Fruit fly (Drosophila melanogaster) whole organism, embryonic: Measurements from ENCODE around the gene Ir94f.

ENCODE experiments used
- Atf6 ChIP-seq: fragments of 200-800 bp; sonication (Bioruptor generic); IDR thresholded peaks from 2 replicates; pipeline ENCODE4 v1.3.6; 2022; ENCODE audit warnings: missing biosample characterization, missing genetic modification characterization
- B-H1 ChIP-seq: fragments of 200-800 bp; sonication (Bioruptor generic); IDR thresholded peaks from 3 replicates; pipeline ENCODE4 v1.3.6; 2022; ENCODE audit warnings: missing biosample characterization, missing genetic modification characterization
- Bgb ChIP-seq: fragments of 200-800 bp; sonication (Bioruptor generic); IDR thresholded peaks from 2 replicates; pipeline ENCODE4 v1.3.6; 2022; ENCODE audit warnings: missing biosample characterization, missing genetic modification characterization; ENCODE audit not compliant: partially characterized antibody
- CG10274 ChIP-seq: fragments of 200-800 bp; sonication (Bioruptor generic); optimal IDR thresholded peaks from 3 replicates; lab custom pipeline; 2017; ENCODE audit warnings: missing biosample characterization, mild to moderate bottlenecking, missing genetic modification characterization
- CG10366 ChIP-seq: fragments of 200-800 bp; sonication (Bioruptor generic); IDR thresholded peaks from 2 replicates; pipeline ENCODE4 v1.3.6; 2022; ENCODE audit warnings: missing biosample characterization, missing genetic modification characterization
- CG10654 ChIP-seq: fragments of 200-800 bp; sonication (Bioruptor generic); optimal IDR thresholded peaks from 2 replicates; lab custom pipeline; 2016; ENCODE audit warnings: missing biosample characterization, missing genetic modification characterization
- CG11456 ChIP-seq: fragments of 200-800 bp; sonication (Bioruptor generic); IDR thresholded peaks from 3 replicates; pipeline ENCODE4 v1.3.6; 2022; ENCODE audit warnings: missing biosample characterization, missing genetic modification characterization
- CG12769 ChIP-seq: fragments of 200-800 bp; sonication (Bioruptor generic); optimal IDR thresholded peaks from 2 replicates; lab custom pipeline; 2019; ENCODE audit warnings: missing biosample characterization, mild to moderate bottlenecking, missing genetic modification characterization, moderate library complexity
- CG14050 ChIP-seq: fragments of 200-800 bp; sonication (Bioruptor generic); IDR thresholded peaks from 3 replicates; pipeline ENCODE4 v1.3.6; 2022; ENCODE audit warnings: missing biosample characterization, missing genetic modification characterization
- CG14860 ChIP-seq: fragments of 200-800 bp; sonication (Bioruptor generic); IDR thresholded peaks from 3 replicates; pipeline ENCODE4 v1.3.6; 2022; ENCODE audit warnings: missing biosample characterization, missing genetic modification characterization; ENCODE audit not compliant: partially characterized antibody
- CG1647 ChIP-seq: fragments of 200-800 bp; sonication (Bioruptor generic); optimal IDR thresholded peaks from 3 replicates; lab custom pipeline; 2016; ENCODE audit warnings: missing biosample characterization, missing genetic modification characterization
- CG2199 ChIP-seq: fragments of 200-800 bp; sonication (Bioruptor generic); IDR thresholded peaks from 3 replicates; pipeline ENCODE4 v1.3.6; 2022; ENCODE audit warnings: missing biosample characterization, missing genetic modification characterization
- CG2202 ChIP-seq: fragments of 200-800 bp; sonication (Bioruptor generic); optimal IDR thresholded peaks from 2 replicates; lab custom pipeline; 2018; ENCODE audit warnings: missing biosample characterization, mild to moderate bottlenecking, missing genetic modification characterization
- CG3847 ChIP-seq: fragments of 200-800 bp; sonication (Bioruptor generic); IDR thresholded peaks from 2 replicates; pipeline ENCODE4 v1.3.6; 2022; ENCODE audit warnings: missing biosample characterization, missing genetic modification characterization
- CG3995 ChIP-seq: fragments of 200-800 bp; sonication (Bioruptor generic); optimal IDR thresholded peaks from 3 replicates; lab custom pipeline; 2016; ENCODE audit warnings: missing biosample characterization, missing genetic modification characterization
- CG42726 ChIP-seq: fragments of 200-800 bp; sonication (Bioruptor generic); IDR thresholded peaks from 2 replicates; pipeline ENCODE4 v1.3.6; 2022; ENCODE audit warnings: missing biosample characterization, missing genetic modification characterization; ENCODE audit not compliant: partially characterized antibody
- CG4360 ChIP-seq: fragments of 200-800 bp; sonication (Bioruptor generic); IDR thresholded peaks from 2 replicates; pipeline ENCODE4 v1.3.6; 2022; ENCODE audit warnings: missing biosample characterization, missing genetic modification characterization
- CG4854 ChIP-seq: fragments of 200-800 bp; sonication (Bioruptor generic); optimal IDR thresholded peaks from 2 replicates; lab custom pipeline; 2016; ENCODE audit warnings: missing biosample characterization, missing genetic modification characterization, inconsistent platforms
- CG6175 ChIP-seq: fragments of 200-800 bp; sonication (Bioruptor generic); IDR thresholded peaks from 3 replicates; pipeline ENCODE4 v1.3.6; 2022; ENCODE audit warnings: missing biosample characterization, missing genetic modification characterization
- CG6791 ChIP-seq: fragments of 200-800 bp; sonication (Bioruptor generic); IDR thresholded peaks from 3 replicates; pipeline ENCODE4 v1.3.6; 2022; ENCODE audit warnings: missing biosample characterization, missing genetic modification characterization; ENCODE audit not compliant: partially characterized antibody
- CG6854 ChIP-seq: fragments of 200-800 bp; sonication (Bioruptor generic); optimal IDR thresholded peaks from 3 replicates; lab custom pipeline; 2017; ENCODE audit warnings: missing biosample characterization, mild to moderate bottlenecking, missing genetic modification characterization
- CG7372 ChIP-seq: fragments of 200-800 bp; sonication (Bioruptor generic); IDR thresholded peaks from 2 replicates; pipeline ENCODE4 v1.3.6; 2022; ENCODE audit warnings: missing biosample characterization, missing genetic modification characterization
- CG7928 ChIP-seq: fragments of 200-800 bp; sonication (Bioruptor generic); optimal IDR thresholded peaks from 2 replicates; lab custom pipeline; 2017; ENCODE audit warnings: missing biosample characterization, mild to moderate bottlenecking, missing genetic modification characterization
- CG9876 ChIP-seq: fragments of 200-800 bp; sonication (Bioruptor generic); optimal IDR thresholded peaks from 2 replicates; lab custom pipeline; 2016; ENCODE audit warnings: missing biosample characterization, missing genetic modification characterization
- CTCF ChIP-seq: fragments of 200-800 bp; sonication (Bioruptor generic); optimal IDR thresholded peaks from 2 replicates; lab custom pipeline; 2017; ENCODE audit warnings: missing biosample characterization, mild to moderate bottlenecking, missing genetic modification characterization, moderate library complexity
- Camta ChIP-seq: fragments of 200-800 bp; sonication (Bioruptor generic); optimal IDR thresholded peaks from 2 replicates; lab custom pipeline; 2016; ENCODE audit warnings: missing biosample characterization, missing genetic modification characterization
- Dek ChIP-seq: fragments of 200-800 bp; sonication (Bioruptor generic); optimal IDR thresholded peaks from 3 replicates; lab custom pipeline; 2019; ENCODE audit warnings: missing biosample characterization, mild to moderate bottlenecking, missing genetic modification characterization, moderate library complexity
- Ets65A ChIP-seq: fragments of 200-800 bp; sonication (Bioruptor generic); peaks from one replicate; lab custom pipeline; 2016; ENCODE audit warnings: missing biosample characterization, missing genetic modification characterization
- H2.0 ChIP-seq: fragments of 200-800 bp; sonication (Bioruptor generic); IDR thresholded peaks from 2 replicates; pipeline ENCODE4 v1.3.6; 2022; ENCODE audit warnings: missing biosample characterization, missing genetic modification characterization
- Lhr ChIP-seq: fragments of 200-800 bp; sonication (Bioruptor generic); optimal IDR thresholded peaks from 3 replicates; lab custom pipeline; 2017; ENCODE audit warnings: mild to moderate bottlenecking, missing biosample characterization, missing genetic modification reagents, missing genetic modification characterization
- Meics ChIP-seq: fragments of 200-800 bp; sonication (Bioruptor generic); optimal IDR thresholded peaks from 2 replicates; lab custom pipeline; 2017; ENCODE audit warnings: missing biosample characterization, mild to moderate bottlenecking, missing genetic modification characterization
- Mes4 ChIP-seq: fragments of 200-800 bp; sonication (Bioruptor generic); optimal IDR thresholded peaks from 2 replicates; lab custom pipeline; 2016; ENCODE audit warnings: missing biosample characterization, missing genetic modification characterization
- Myb ChIP-seq: fragments of 200-800 bp; sonication (Bioruptor generic); optimal IDR thresholded peaks from 2 replicates; lab custom pipeline; 2016; ENCODE audit warnings: missing biosample characterization, missing genetic modification characterization
- Rfx ChIP-seq: fragments of 200-800 bp; sonication (Bioruptor generic); IDR thresholded peaks from 2 replicates; pipeline ENCODE4 v1.3.6; 2022; ENCODE audit warnings: missing biosample characterization, missing genetic modification characterization
- Spps ChIP-seq: fragments of 200-800 bp; sonication (Bioruptor generic); optimal IDR thresholded peaks from 2 replicates; lab custom pipeline; 2018; ENCODE audit warnings: missing biosample characterization, mild to moderate bottlenecking, missing genetic modification characterization
- YL-1 ChIP-seq: fragments of 200-800 bp; sonication (Bioruptor generic); optimal IDR thresholded peaks from 3 replicates; lab custom pipeline; 2017; ENCODE audit warnings: missing biosample characterization, mild to moderate bottlenecking, missing genetic modification characterization
- br ChIP-seq: fragments of >200 bp; optimal IDR thresholded peaks from 2 replicates; lab custom pipeline; 2017
- bsh ChIP-seq, 2 experiments: fragments of 200-800 bp; sonication (Bioruptor generic); optimal IDR thresholded peaks; 2 replicates each; lab custom pipeline; 2017 to 2018; ENCODE audit warnings: mild to moderate bottlenecking in 2 of 2, missing biosample characterization in 2 of 2, missing genetic modification characterization in 2 of 2, moderate library complexity in 1 of 2
- da ChIP-seq: fragments of 200-800 bp; sonication (Bioruptor generic); optimal IDR thresholded peaks from 2 replicates; lab custom pipeline; 2016; ENCODE audit warnings: missing biosample characterization, missing genetic modification characterization
- dmrt11E ChIP-seq: fragments of 200-800 bp; sonication (Bioruptor generic); optimal IDR thresholded peaks from 3 replicates; lab custom pipeline; 2018; ENCODE audit warnings: missing biosample characterization, mild to moderate bottlenecking, missing genetic modification characterization, moderate library complexity
- dmrt99B ChIP-seq: fragments of 200-800 bp; sonication (Bioruptor generic); optimal IDR thresholded peaks from 2 replicates; lab custom pipeline; 2018; ENCODE audit warnings: missing biosample characterization, mild to moderate bottlenecking, missing genetic modification characterization, moderate library complexity
- gro ChIP-seq: fragments of 200-800 bp; sonication (Bioruptor generic); optimal IDR thresholded peaks from 2 replicates; lab custom pipeline; 2016; ENCODE audit warnings: missing biosample characterization, missing genetic modification characterization
- hkb ChIP-seq, 2 experiments: fragments of 200-800 bp in 1 of 2; fragments of >200 bp in 1 of 2; sonication (Bioruptor generic) in 1 of 2; IDR thresholded peaks in 1 of 2; optimal IDR thresholded peaks in 1 of 2; 2 replicates each; pipeline versions ENCODE4 v1.3.6 to Lab custom; 2017 to 2022; ENCODE audit warnings: missing biosample characterization in 1 of 2, missing genetic modification characterization in 1 of 2
- lab ChIP-seq: fragments of 200-800 bp; sonication (Bioruptor generic); optimal IDR thresholded peaks from 3 replicates; lab custom pipeline; 2017; ENCODE audit warnings: missing biosample characterization, missing genetic modification characterization, mild to moderate bottlenecking, moderate library complexity, missing genetic modification reagents
- pfk ChIP-seq: fragments of 200-800 bp; sonication (Bioruptor generic); optimal IDR thresholded peaks from 2 replicates; lab custom pipeline; 2018; ENCODE audit warnings: missing biosample characterization, mild to moderate bottlenecking, missing genetic modification characterization, moderate library complexity
- pita ChIP-seq: fragments of 200-800 bp; sonication (Bioruptor generic); optimal IDR thresholded peaks from 2 replicates; lab custom pipeline; 2017; ENCODE audit warnings: missing biosample characterization, mild to moderate bottlenecking, missing genetic modification characterization
- shn ChIP-seq: fragments of 200-800 bp; sonication (Bioruptor generic); optimal IDR thresholded peaks from 3 replicates; lab custom pipeline; 2016; ENCODE audit warnings: missing biosample characterization, missing genetic modification characterization
- unpg ChIP-seq: fragments of 200-800 bp; sonication (Bioruptor generic); optimal IDR thresholded peaks from 3 replicates; lab custom pipeline; 2018; ENCODE audit warnings: missing biosample characterization, mild to moderate bottlenecking, missing genetic modification characterization, moderate library complexity

The Ir94f gene

dm6 chr3R:23519395-23520101 is 37.9 kb downstream of the Ir94f start, which contains the start of gene Irk2:
Irk2 (minus strand) TSS chr3R:23519445.
- no peak for TF ChIP-seq CG10366 (GFP tag; lab: Robert Waterston, UW)
- no peak for TF ChIP-seq CG14860 (GFP tag; lab: Robert Waterston, UW)
- TF ChIP-seq CG12769: no peak
- peak; percentile 68 for TF ChIP-seq Ets65A (GFP tag; lab: Kevin White, UChicago)

- TF ChIP-seq B-H1 (GFP tag; lab: Robert Waterston, UW): no peak
- TF ChIP-seq CTCF (GFP tag; lab: Kevin White, UChicago): no peak
- no peak for TF ChIP-seq shn (GFP tag; lab: Kevin White, UChicago)
- no peak for TF ChIP-seq CG7928
- no peak for TF ChIP-seq hkb (optimal IDR thresholded peaks at IDR 0.05; lab: Kevin White, UChicago)
- no peak for TF ChIP-seq hkb (GFP tag; IDR thresholded peaks at IDR 0.05; lab: Robert Waterston, UW)
- no peak for TF ChIP-seq CG11456 (GFP tag; lab: Robert Waterston, UW)
- TF ChIP-seq CG3995 (GFP tag; lab: Kevin White, UChicago): no peak
- TF ChIP-seq CG6791 (GFP tag; lab: Robert Waterston, UW): no peak
- TF ChIP-seq Atf6: no peak
- no peak for TF ChIP-seq H2.0 (GFP tag; lab: Robert Waterston, UW)
- no peak for TF ChIP-seq Spps (tag; lab: Kevin White, UChicago)
- no peak for TF ChIP-seq dmrt99B
Observed at dm6 chr3R:23521483-23521882, 39.8 kb downstream of the Ir94f start, which contains the start of gene CG10177. CG10177 (minus strand) TSS chr3R:23521583.

dm6 chr3R:23522296-23522695 is 40.6 kb downstream of the Ir94f start:
- TF ChIP-seq Bgb (GFP tag; lab: Robert Waterston, UW) (peak; percentile 78), Mes4 (GFP tag; lab: Kevin White, UChicago) (no peak), Meics (GFP tag; lab: Kevin White, UChicago) (no peak), da (GFP tag; lab: Kevin White, UChicago) (no peak), Rfx (GFP tag; lab: Robert Waterston, UW) (no peak), CG2202 (tag; lab: Kevin White, UChicago) (no peak), YL-1 (GFP tag; lab: Kevin White, UChicago) (no peak), Myb (GFP tag; lab: Kevin White, UChicago) (no peak), bsh (GFP tag; optimal IDR thresholded peaks at IDR 0.05; lab: Kevin White, UChicago) (no peak), CG4360 (GFP tag; lab: Robert Waterston, UW) (no peak), gro (GFP tag; lab: Kevin White, UChicago) (no peak), CG10274 (GFP tag; lab: Kevin White, UChicago) (no peak), CG42726 (GFP tag; lab: Robert Waterston, UW) (peak; percentile 68), CG7372 (GFP tag; lab: Robert Waterston, UW) (no peak), CG3847 (no peak), CG4854 (GFP tag; lab: Kevin White, UChicago) (no peak), CG6175 (no peak), dmrt11E (tag; lab: Kevin White, UChicago) (no peak), Camta (no peak), Lhr (GFP tag; lab: Kevin White, UChicago) (peak; percentile 7), unpg (GFP tag; lab: Kevin White, UChicago) (no peak), CG14050 (GFP tag; lab: Robert Waterston, UW) (no peak), pita (GFP tag; lab: Kevin White, UChicago) (peak; percentile 58), CG2199 (GFP tag; lab: Robert Waterston, UW) (no peak), CG9876 (GFP tag; lab: Kevin White, UChicago) (no peak), Dek (tag; lab: Kevin White, UChicago) (peak; percentile 5), lab (GFP tag; lab: Kevin White, UChicago) (no peak), CG10654 (GFP tag; lab: Kevin White, UChicago) (no peak), br (no peak), pfk (no peak), CG1647 (GFP tag; lab: Kevin White, UChicago) (no peak), CG6854 (no peak)
